Worm (Caenorhabditis elegans): ENCODE measurements around the gene H23N18.5.

The H23N18.5 gene

DNA sequence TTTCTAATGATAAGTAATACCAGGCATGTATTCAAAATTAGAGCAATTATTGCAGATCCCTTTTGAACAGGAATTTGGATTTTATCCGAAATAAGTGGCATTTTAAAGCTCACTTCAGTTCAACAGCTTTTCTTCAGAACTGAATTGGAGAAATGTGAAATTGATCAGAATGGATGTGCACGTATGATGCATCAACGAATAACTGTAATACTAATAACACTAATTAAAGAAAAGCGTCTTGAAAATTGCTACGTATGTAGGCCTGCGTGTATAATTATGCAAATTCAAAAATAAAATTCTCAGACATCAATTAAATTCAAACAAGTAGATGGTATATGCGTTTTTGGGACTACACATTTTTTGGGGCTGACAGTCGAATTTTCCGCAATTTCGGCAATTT is 17.7 kb upstream of the H23N18.5 start, which contains the start of gene str-205:
Gene str-205, minus strand, starts transcription at position 101 of the 400 bp plus-strand sequence.
- TF ChIP-seq lsy-2 (tag; optimal IDR thresholded peaks at IDR 0.05) (no peak), ceh-63 (GFP tag; optimal IDR thresholded peaks at IDR 0.05) (no peak), C16A3.4 (tag; optimal IDR thresholded peaks at IDR 0.05) (no peak), dpl-1 (GFP tag; optimal IDR thresholded peaks at IDR 0.05) (no peak), nhr-28 (tag; optimal IDR thresholded peaks at IDR 0.05) (no peak), fos-1 (tag; optimal IDR thresholded peaks at IDR 0.05) (no peak), aly-2 (tag; optimal IDR thresholded peaks at IDR 0.05) (no peak), unc-86 (tag; optimal IDR thresholded peaks at IDR 0.05) (no peak), sox-4 (tag; optimal IDR thresholded peaks at IDR 0.05) (no peak), zip-4 (GFP tag; optimal IDR thresholded peaks at IDR 0.05) (no peak), nhr-90 (tag; optimal IDR thresholded peaks at IDR 0.05; ENCODE audit: poor library complexity) (no peak), vab-15 (tag; optimal IDR thresholded peaks at IDR 0.05) (no peak)

DNA sequence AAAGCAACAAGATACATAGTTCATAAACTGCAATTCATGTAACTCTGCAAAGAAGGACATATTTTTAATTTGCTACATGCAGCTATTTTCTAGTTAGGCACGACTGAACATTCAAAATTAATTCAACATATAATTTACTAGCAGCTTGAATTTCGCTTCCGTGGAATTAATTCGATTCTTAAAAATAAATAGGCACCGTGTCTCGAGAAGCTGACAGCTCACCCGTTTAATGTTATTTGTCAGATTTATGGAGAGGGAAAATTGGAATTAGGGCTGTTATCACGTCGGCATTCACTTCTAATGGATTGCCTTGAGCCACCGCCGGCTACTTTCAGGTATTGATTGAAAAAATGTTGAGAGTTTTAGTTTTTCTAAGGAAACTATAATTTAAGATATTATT is 14.2 kb upstream of the H23N18.5 start, which contains the start of gene srh-21:
Gene srh-21, plus strand, starts transcription at position 301 of the 400 bp plus-strand sequence.
- no peak for TF ChIP-seq pax-3 (tag; optimal IDR thresholded peaks at IDR 0.05)
- TF ChIP-seq ama-1 (optimal IDR thresholded peaks at IDR 0.05): no peak
- no peak for TF ChIP-seq skn-1 (tag; optimal IDR thresholded peaks at IDR 0.05)
- peak; percentile 8 for TF ChIP-seq fkh-8 (tag; optimal IDR thresholded peaks at IDR 0.05)

DNA sequence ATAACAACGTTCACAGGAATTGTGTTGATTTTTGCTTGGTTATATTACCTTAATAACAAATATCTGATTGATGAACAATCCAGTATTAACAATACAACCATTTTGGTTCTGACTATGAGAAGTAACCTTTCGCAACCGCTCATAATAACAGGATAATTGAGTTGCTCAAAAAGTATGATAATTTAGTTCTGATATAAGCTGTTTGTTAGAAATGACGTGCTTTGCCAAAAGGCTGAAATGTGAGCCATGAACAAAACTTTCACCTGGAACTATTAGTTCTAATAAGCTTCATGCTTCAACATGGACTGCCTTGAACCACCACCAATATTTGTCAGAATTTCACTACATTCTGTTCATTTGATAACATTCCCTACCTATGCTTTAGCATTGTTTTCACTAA is 12.4 kb upstream of the H23N18.5 start, which contains the start of gene srh-20:
Gene srh-20, plus strand, starts transcription at position 301 of the 400 bp plus-strand sequence.
- no peak for TF ChIP-seq ceh-88 (GFP tag; IDR thresholded peaks at IDR 0.05)
- TF ChIP-seq nhr-90 (tag; optimal IDR thresholded peaks at IDR 0.05; ENCODE audit: poor library complexity): no peak
- no peak for TF ChIP-seq grh-1 (GFP tag; IDR thresholded peaks at IDR 0.05)
- no peak for TF ChIP-seq jun-1 (tag; optimal IDR thresholded peaks at IDR 0.05)
- TF ChIP-seq sup-37 (GFP tag; optimal IDR thresholded peaks at IDR 0.05): no peak
- no peak for TF ChIP-seq aly-2 (tag; optimal IDR thresholded peaks at IDR 0.05)
- TF ChIP-seq egl-13 (tag; optimal IDR thresholded peaks at IDR 0.05): no peak
- no peak for TF ChIP-seq hlh-17 (GFP tag; optimal IDR thresholded peaks at IDR 0.05; ENCODE audit: borderline replicate concordance)
- no peak for TF ChIP-seq snu-23 (GFP tag; optimal IDR thresholded peaks at IDR 0.05)
- TF ChIP-seq hpl-2 (GFP tag; optimal IDR thresholded peaks at IDR 0.05): no peak
- TF ChIP-seq lsy-2 (tag; optimal IDR thresholded peaks at IDR 0.05): no peak
- no peak for TF ChIP-seq nhr-85 (tag)
- no peak for TF ChIP-seq F16B12.6 (tag; optimal IDR thresholded peaks at IDR 0.05)
- no peak for TF ChIP-seq lin-14 (GFP tag; optimal IDR thresholded peaks at IDR 0.05)
- no peak for TF ChIP-seq unc-30 (tag; optimal IDR thresholded peaks at IDR 0.05)
- TF ChIP-seq ztf-4 (tag; optimal IDR thresholded peaks at IDR 0.05): no peak
- TF ChIP-seq nhr-71 (tag; optimal IDR thresholded peaks at IDR 0.05): no peak
- TF ChIP-seq nhr-84 (tag; optimal IDR thresholded peaks at IDR 0.05): no peak
- no peak for TF ChIP-seq mdl-1 (tag; optimal IDR thresholded peaks at IDR 0.05)
- no peak for TF ChIP-seq ces-1 (GFP tag; optimal IDR thresholded peaks at IDR 0.05)

DNA sequence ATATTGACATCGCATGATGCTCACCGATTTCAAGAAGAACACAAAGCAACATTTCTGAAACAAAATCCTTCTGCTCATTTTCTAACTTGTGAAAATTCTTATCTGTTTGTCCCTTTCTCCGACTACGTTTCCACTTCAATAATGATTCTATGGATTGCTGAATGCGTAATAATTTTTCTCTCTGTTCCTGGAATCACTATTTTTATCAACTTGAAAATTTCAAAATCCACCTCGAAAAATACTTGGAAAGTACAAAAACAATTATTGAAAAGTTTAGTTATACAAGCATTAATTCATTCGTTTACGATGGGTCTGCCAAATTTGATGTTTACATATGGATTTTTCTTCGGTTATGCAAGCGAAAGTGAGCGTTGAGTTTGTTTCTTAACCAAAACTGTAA is 9.8 kb upstream of the H23N18.5 start, which contains the start of gene srh-22:
Gene srh-22, plus strand, starts transcription at position 301 of the 400 bp plus-strand sequence.
- TF ChIP-seq tlp-1 (tag; optimal IDR thresholded peaks at IDR 0.05) (no peak), unc-98 (GFP tag; IDR thresholded peaks at IDR 0.05) (no peak), ceh-63 (GFP tag; optimal IDR thresholded peaks at IDR 0.05) (no peak), nhr-77 (tag; optimal IDR thresholded peaks at IDR 0.05) (no peak), zip-4 (GFP tag; optimal IDR thresholded peaks at IDR 0.05) (no peak), ceh-8 (GFP tag; optimal IDR thresholded peaks at IDR 0.05) (no peak), zag-1 (tag; optimal IDR thresholded peaks at IDR 0.05) (no peak), ets-5 (GFP tag; IDR thresholded peaks at IDR 0.05) (no peak), nhr-85 (tag) (no peak)
